Worm (Caenorhabditis elegans): ENCODE measurements around the gene ZK105.14.

The ZK105.14 gene

ce11 chrV:7681388-7681787 lies 40.5 kb downstream of the ZK105.14 start, which contains the start of gene cyp-33A1 (continued):
- TF ChIP-seq egl-5 (tag; optimal IDR thresholded peaks at IDR 0.05) (peak; percentile 29), ztf-4 (tag; optimal IDR thresholded peaks at IDR 0.05) (no peak), jun-1 (tag; optimal IDR thresholded peaks at IDR 0.05) (no peak)

ce11 chrV:7675904-7676303 lies 45.9 kb downstream of the ZK105.14 start, which contains the start of gene C12D5.3:
TSS of gene C12D5.3 (plus strand) at chrV:7676204.
- no peak for TF ChIP-seq skn-1 (tag; optimal IDR thresholded peaks at IDR 0.05)
- TF ChIP-seq ceh-9 (tag; optimal IDR thresholded peaks at IDR 0.05) = no peak
- TF ChIP-seq unc-39 (tag; optimal IDR thresholded peaks at IDR 0.05) = no peak
- TF ChIP-seq fkh-2 (tag; optimal IDR thresholded peaks at IDR 0.05) = no peak
- TF ChIP-seq snpc-4 (tag; optimal IDR thresholded peaks at IDR 0.05) = no peak
- TF ChIP-seq lin-39 (tag; optimal IDR thresholded peaks at IDR 0.05) = no peak
- TF ChIP-seq nhr-237 (tag; optimal IDR thresholded peaks at IDR 0.05) = no peak
- no peak for TF ChIP-seq lin-15B (tag; optimal IDR thresholded peaks at IDR 0.05)
- no peak for TF ChIP-seq sea-2 (GFP tag; optimal IDR thresholded peaks at IDR 0.05)
- TF ChIP-seq aly-2 (tag; optimal IDR thresholded peaks at IDR 0.05) = no peak
- TF ChIP-seq fos-1 (tag; optimal IDR thresholded peaks at IDR 0.05) = no peak
- no peak for TF ChIP-seq daf-12 (tag; optimal IDR thresholded peaks at IDR 0.05)
- TF ChIP-seq nhr-25 (tag; optimal IDR thresholded peaks at IDR 0.05) = no peak
- TF ChIP-seq nhr-43 (tag; optimal IDR thresholded peaks at IDR 0.05; ENCODE audit: poor library complexity, severe bottlenecking) = no peak
- TF ChIP-seq ZK546.5 (tag; optimal IDR thresholded peaks at IDR 0.05) = no peak
- TF ChIP-seq egl-5 (tag; optimal IDR thresholded peaks at IDR 0.05) = no peak
- TF ChIP-seq fkh-10 (GFP tag; optimal IDR thresholded peaks at IDR 0.05) = no peak
- TF ChIP-seq ztf-11 (tag; optimal IDR thresholded peaks at IDR 0.05) = no peak
- no peak for TF ChIP-seq hmg-11 (tag; optimal IDR thresholded peaks at IDR 0.05)

ce11 chrV:7672258-7672657 lies 49.6 kb downstream of the ZK105.14 start, which contains the start of gene C12D5.4:
TSS of gene C12D5.4 (plus strand) at chrV:7672558.
- TF ChIP-seq nhr-237 (tag; optimal IDR thresholded peaks at IDR 0.05) = no peak
- no peak for TF ChIP-seq elt-2 (tag; optimal IDR thresholded peaks at IDR 0.05)
- TF ChIP-seq nhr-11 (tag; optimal IDR thresholded peaks at IDR 0.05) = no peak
- TF ChIP-seq ceh-28 (tag; optimal IDR thresholded peaks at IDR 0.05) = no peak
- no peak for TF ChIP-seq elt-3 (tag; optimal IDR thresholded peaks at IDR 0.05)
- TF ChIP-seq egl-27 (tag; optimal IDR thresholded peaks at IDR 0.05) = no peak
- TF ChIP-seq nhr-76 (tag; optimal IDR thresholded peaks at IDR 0.05) = no peak
- no peak for TF ChIP-seq hmg-11 (tag; optimal IDR thresholded peaks at IDR 0.05)
